Worm (Caenorhabditis elegans) whole organism, midembryonic: ENCODE measurements around the gene fkb-3.

Experiments used
- T22C8.4 ChIP-seq: fragments of 200-800 bp; sonication (Bioruptor generic); IDR thresholded peaks from 2 replicates; pipeline ENCODE4 v1.3.6; 2022; ENCODE audit warnings: missing genetic modification characterization, missing compliant biosample characterization
- cog-1 ChIP-seq: sonication (generic microtip); optimal IDR thresholded peaks from 2 replicates; lab custom pipeline; 2016; ENCODE audit warnings: missing genetic modification characterization, missing compliant biosample characterization
- flt-1 ChIP-seq: fragments of 200-800 bp; sonication (Bioruptor generic); IDR thresholded peaks from 2 replicates; pipeline ENCODE4 v1.3.6; 2022; ENCODE audit warnings: missing genetic modification characterization, missing compliant biosample characterization
- klf-2 ChIP-seq: fragments of 200-800 bp; sonication (Bioruptor generic); conservative IDR thresholded peaks from 2 replicates; pipeline ENCODE4 v1.3.6; 2022; ENCODE audit warnings: missing genetic modification reagents, missing genetic modification characterization, missing compliant biosample characterization
- med-1 ChIP-seq: sonication (generic microtip); optimal IDR thresholded peaks from 2 replicates; lab custom pipeline; 2017; ENCODE audit warnings: missing genetic modification characterization, mild to moderate bottlenecking, missing compliant biosample characterization, antibody characterized with exemption, missing genetic modification reagents; ENCODE audit not compliant: insufficient read depth
- ref-1 ChIP-seq: fragments of 200-800 bp; sonication (Bioruptor generic); conservative IDR thresholded peaks from 2 replicates; pipeline ENCODE4 v1.3.6; 2022; ENCODE audit warnings: missing genetic modification reagents, missing genetic modification characterization, missing compliant biosample characterization
- tab-1 ChIP-seq: fragments of 200-800 bp; sonication (Bioruptor generic); IDR thresholded peaks from 2 replicates; pipeline ENCODE4 v1.3.6; 2022; ENCODE audit warnings: missing genetic modification characterization, missing compliant biosample characterization
- ztf-23 ChIP-seq: fragments of 200-800 bp; sonication (Bioruptor generic); IDR thresholded peaks from 2 replicates; pipeline ENCODE4 v1.3.6; 2022; ENCODE audit warnings: missing genetic modification reagents, missing genetic modification characterization, missing compliant biosample characterization
- ztf-29 ChIP-seq: fragments of 200-800 bp; sonication (Bioruptor generic); IDR thresholded peaks from 2 replicates; pipeline ENCODE4 v1.3.6; 2022; ENCODE audit warnings: missing genetic modification reagents, missing genetic modification characterization, missing compliant biosample characterization

Gene fkb-3

ce11 chrV:7224947-7225346, at the start of gene fkb-3:
TSS of gene fkb-3 (plus strand) at chrV:7225223.
- no peak for TF ChIP-seq tab-1 (GFP tag; lab: Robert Waterston, UW)
- no peak for TF ChIP-seq med-1
- no peak for TF ChIP-seq flt-1 (GFP tag; lab: Robert Waterston, UW)

ce11 chrV:7178843-7179242, 46.2 kb upstream of the fkb-3 start, which contains the start of gene cpsf-2:
TSS of gene cpsf-2 (plus strand) at chrV:7179172.
- TF ChIP-seq ref-1 (GFP tag; lab: Robert Waterston, UW) (no peak), ztf-23 (GFP tag; lab: Robert Waterston, UW) (no peak), tab-1 (GFP tag; lab: Robert Waterston, UW) (no peak), flt-1 (GFP tag; lab: Robert Waterston, UW) (no peak), klf-2 (GFP tag; lab: Robert Waterston, UW) (no peak), T22C8.4 (GFP tag; lab: Robert Waterston, UW) (no peak), med-1 (no peak), cog-1 (tag; lab: Kevin White, UChicago) (no peak), ztf-29 (GFP tag; lab: Robert Waterston, UW) (no peak)

- TF ChIP-seq ztf-23 (GFP tag; lab: Robert Waterston, UW) (no peak), T22C8.4 (GFP tag; lab: Robert Waterston, UW) (no peak), tab-1 (GFP tag; lab: Robert Waterston, UW) (no peak), ztf-29 (GFP tag; lab: Robert Waterston, UW) (no peak), cog-1 (tag; lab: Kevin White, UChicago) (no peak), klf-2 (GFP tag; lab: Robert Waterston, UW) (no peak), med-1 (no peak), flt-1 (GFP tag; lab: Robert Waterston, UW) (no peak)
These were observed 40.5 kb upstream of the fkb-3 start, which contains the start of gene pitr-5 for ce11 chrV:7184549-7184948. TSS of gene pitr-5 (plus strand) at chrV:7184849.

ce11 chrV:7186599-7186998, 38.4 kb upstream of the fkb-3 start:
- TF ChIP-seq ref-1 (GFP tag; lab: Robert Waterston, UW) (no peak), ztf-29 (GFP tag; lab: Robert Waterston, UW) (no peak), cog-1 (tag; lab: Kevin White, UChicago) (no peak), flt-1 (GFP tag; lab: Robert Waterston, UW) (no peak), med-1 (no peak), tab-1 (GFP tag; lab: Robert Waterston, UW) (no peak)

DNA sequence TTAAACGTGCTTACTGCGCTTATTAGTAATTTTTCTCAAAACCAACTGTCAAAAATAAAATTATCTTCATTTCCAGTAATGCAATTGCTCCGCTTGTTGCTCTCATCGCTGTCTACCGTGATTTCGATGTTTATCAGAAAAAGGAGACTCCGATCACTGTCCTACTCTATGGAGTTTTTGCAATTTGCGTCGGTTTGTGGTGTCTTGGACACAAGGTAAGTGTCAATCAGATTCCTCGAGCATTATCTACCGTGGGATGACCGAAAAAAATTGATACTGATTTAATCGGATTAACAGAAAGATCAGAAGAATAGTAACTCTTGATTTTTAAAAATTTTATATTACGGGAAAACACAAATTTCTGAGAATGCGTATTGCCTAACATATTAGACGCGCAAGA, 37.7 kb upstream of the fkb-3 start:
- TF ChIP-seq ztf-29 (GFP tag; lab: Robert Waterston, UW) = no peak
- TF ChIP-seq ref-1 (GFP tag; lab: Robert Waterston, UW) = no peak
- no peak for TF ChIP-seq tab-1 (GFP tag; lab: Robert Waterston, UW)
- TF ChIP-seq flt-1 (GFP tag; lab: Robert Waterston, UW) = no peak
- no peak for TF ChIP-seq klf-2 (GFP tag; lab: Robert Waterston, UW)
- no peak for TF ChIP-seq ztf-23 (GFP tag; lab: Robert Waterston, UW)
- TF ChIP-seq cog-1 (tag; lab: Kevin White, UChicago) = no peak
- no peak for TF ChIP-seq med-1
- TF ChIP-seq T22C8.4 (GFP tag; lab: Robert Waterston, UW) = no peak

ce11 chrV:7193562-7193961, 31.5 kb upstream of the fkb-3 start, which contains the start of gene F09G2.8:
TSS of gene F09G2.8 (minus strand) at chrV:7193662.
- no peak for TF ChIP-seq T22C8.4 (GFP tag; lab: Robert Waterston, UW)
- TF ChIP-seq ztf-23 (GFP tag; lab: Robert Waterston, UW) = no peak
- no peak for TF ChIP-seq med-1
- no peak for TF ChIP-seq tab-1 (GFP tag; lab: Robert Waterston, UW)
- TF ChIP-seq ztf-29 (GFP tag; lab: Robert Waterston, UW) = no peak
- no peak for TF ChIP-seq klf-2 (GFP tag; lab: Robert Waterston, UW)
- no peak for TF ChIP-seq flt-1 (GFP tag; lab: Robert Waterston, UW)
- TF ChIP-seq cog-1 (tag; lab: Kevin White, UChicago) = no peak
- TF ChIP-seq ref-1 (GFP tag; lab: Robert Waterston, UW) = no peak

- TF ChIP-seq ref-1 (GFP tag; lab: Robert Waterston, UW) = no peak
- TF ChIP-seq T22C8.4 (GFP tag; lab: Robert Waterston, UW) = no peak
- no peak for TF ChIP-seq med-1
- TF ChIP-seq klf-2 (GFP tag; lab: Robert Waterston, UW) = no peak
- no peak for TF ChIP-seq tab-1 (GFP tag; lab: Robert Waterston, UW)
- no peak for TF ChIP-seq ztf-23 (GFP tag; lab: Robert Waterston, UW)
- no peak for TF ChIP-seq ztf-29 (GFP tag; lab: Robert Waterston, UW)
- TF ChIP-seq flt-1 (GFP tag; lab: Robert Waterston, UW) = no peak
- TF ChIP-seq cog-1 (tag; lab: Kevin White, UChicago) = no peak
These were observed 30.2 kb upstream of the fkb-3 start for ce11 chrV:7194818-7195217.

DNA sequence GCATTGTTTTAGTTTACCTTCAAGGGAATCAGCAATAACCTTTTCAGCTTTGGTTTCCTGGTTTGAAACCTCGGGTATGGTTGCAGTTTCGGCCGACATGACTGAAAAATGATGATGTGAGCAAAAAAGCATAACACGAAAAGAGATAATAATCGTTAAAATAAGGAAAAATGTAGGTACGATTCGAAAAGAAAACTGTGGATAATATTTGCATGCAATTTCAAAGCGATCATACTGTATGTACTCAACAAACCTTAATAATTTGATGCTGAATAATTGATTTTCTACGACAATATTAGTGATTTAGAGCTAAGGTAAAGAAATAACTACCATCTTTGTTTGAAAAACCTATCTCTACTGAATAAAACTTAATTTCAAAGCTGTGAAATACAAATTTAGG, 29.0 kb upstream of the fkb-3 start, which contains the start of gene attf-2:
Gene attf-2, minus strand, starts transcription at position 101 of the 400 bp plus-strand sequence.
- no peak for TF ChIP-seq med-1
- TF ChIP-seq flt-1 (GFP tag; lab: Robert Waterston, UW) = no peak
- no peak for TF ChIP-seq ref-1 (GFP tag; lab: Robert Waterston, UW)
- no peak for TF ChIP-seq klf-2 (GFP tag; lab: Robert Waterston, UW)
- no peak for TF ChIP-seq cog-1 (tag; lab: Kevin White, UChicago)
- no peak for TF ChIP-seq tab-1 (GFP tag; lab: Robert Waterston, UW)

ce11 chrV:7196498-7196966, 28.5 kb upstream of the fkb-3 start, which contains the start of gene F09G2.2:
TSS of gene F09G2.2 (plus strand) at chrV:7196916.
- TF ChIP-seq flt-1 (GFP tag; lab: Robert Waterston, UW) (peak; percentile 72), cog-1 (tag; lab: Kevin White, UChicago) (peak; percentile 43), ref-1 (GFP tag; lab: Robert Waterston, UW) (no peak)

ce11 chrV:7197036-7197435, 28.0 kb upstream of the fkb-3 start:
- TF ChIP-seq cog-1 (tag; lab: Kevin White, UChicago) = no peak
- TF ChIP-seq flt-1 (GFP tag; lab: Robert Waterston, UW) = no peak
- TF ChIP-seq T22C8.4 (GFP tag; lab: Robert Waterston, UW) = no peak
- no peak for TF ChIP-seq tab-1 (GFP tag; lab: Robert Waterston, UW)
- TF ChIP-seq med-1 = no peak
- TF ChIP-seq klf-2 (GFP tag; lab: Robert Waterston, UW) = no peak
- no peak for TF ChIP-seq ref-1 (GFP tag; lab: Robert Waterston, UW)
- TF ChIP-seq ztf-23 (GFP tag; lab: Robert Waterston, UW) = no peak
- TF ChIP-seq ztf-29 (GFP tag; lab: Robert Waterston, UW) = no peak
